Fruit fly (Drosophila melanogaster) whole organism, embryonic: ENCODE results near the gene holn1.

Experiments used
- CG10267 ChIP-seq: fragments of 200-800 bp; sonication (Bioruptor generic); optimal IDR thresholded peaks from 2 replicates; lab custom pipeline; 2018; ENCODE audit warnings: missing biosample characterization, mild to moderate bottlenecking, missing genetic modification characterization, moderate library complexity
- CG10366 ChIP-seq: fragments of 200-800 bp; sonication (Bioruptor generic); IDR thresholded peaks from 2 replicates; pipeline ENCODE4 v1.3.6; 2022; ENCODE audit warnings: missing biosample characterization, missing genetic modification characterization
- CG10543 ChIP-seq: fragments of 200-800 bp; sonication (Bioruptor generic); optimal IDR thresholded peaks from 3 replicates; lab custom pipeline; 2017; ENCODE audit warnings: missing biosample characterization, mild to moderate bottlenecking, missing genetic modification characterization, moderate library complexity
- CG10959 ChIP-seq: fragments of 200-800 bp; sonication (Bioruptor generic); IDR thresholded peaks from 2 replicates; pipeline ENCODE4 v1.3.6; 2022; ENCODE audit warnings: missing biosample characterization, missing genetic modification characterization
- CG12659 ChIP-seq: fragments of 200-800 bp; sonication (Bioruptor generic); optimal IDR thresholded peaks from 3 replicates; lab custom pipeline; 2017; ENCODE audit warnings: mild to moderate bottlenecking, missing biosample characterization, missing genetic modification reagents, missing genetic modification characterization
- CG13287 ChIP-seq: fragments of 200-800 bp; sonication (Bioruptor generic); IDR thresholded peaks from 2 replicates; pipeline ENCODE4 v1.3.6; 2022; ENCODE audit warnings: missing biosample characterization, missing genetic modification characterization; ENCODE audit not compliant: partially characterized antibody
- CG13296 ChIP-seq: fragments of 200-800 bp; sonication (Bioruptor generic); optimal IDR thresholded peaks from 3 replicates; lab custom pipeline; 2018; ENCODE audit warnings: missing biosample characterization, mild to moderate bottlenecking, missing genetic modification characterization
- CG14710 ChIP-seq: fragments of 200-800 bp; sonication (Bioruptor generic); optimal IDR thresholded peaks from 3 replicates; lab custom pipeline; 2019; ENCODE audit warnings: missing biosample characterization, mild to moderate bottlenecking, missing genetic modification characterization, moderate library complexity
- CG1602 ChIP-seq: fragments of 200-800 bp; sonication (Bioruptor generic); optimal IDR thresholded peaks from 3 replicates; lab custom pipeline; 2016; ENCODE audit warnings: missing biosample characterization, missing genetic modification characterization
- CG1603 ChIP-seq: fragments of 200-800 bp; sonication (Bioruptor generic); optimal IDR thresholded peaks from 2 replicates; lab custom pipeline; 2019; ENCODE audit warnings: missing biosample characterization, mild to moderate bottlenecking, missing genetic modification characterization, moderate library complexity
- CG17568 ChIP-seq: fragments of 200-800 bp; sonication (Bioruptor generic); optimal IDR thresholded peaks from 2 replicates; lab custom pipeline; 2018; ENCODE audit warnings: missing biosample characterization, mild to moderate bottlenecking, missing genetic modification characterization, moderate library complexity
- CG1832 ChIP-seq: fragments of 200-800 bp; sonication (Bioruptor generic); optimal IDR thresholded peaks from 2 replicates; lab custom pipeline; 2017; ENCODE audit warnings: missing biosample characterization, mild to moderate bottlenecking, missing genetic modification characterization, inconsistent platforms
- CG2712 ChIP-seq: fragments of 200-800 bp; optimal IDR thresholded peaks from 3 replicates; lab custom pipeline; 2019; ENCODE audit warnings: missing biosample characterization, mild to moderate bottlenecking, missing genetic modification characterization, moderate library complexity
- CG2889 ChIP-seq: fragments of 200-800 bp; sonication (Bioruptor generic); IDR thresholded peaks from 3 replicates; pipeline ENCODE4 v1.3.6; 2022; ENCODE audit warnings: missing biosample characterization, missing genetic modification characterization
- CG34224 ChIP-seq: fragments of 200-800 bp; sonication (Bioruptor generic); IDR thresholded peaks from 3 replicates; pipeline ENCODE4 v1.3.6; 2022; ENCODE audit warnings: missing biosample characterization, missing genetic modification characterization; ENCODE audit not compliant: partially characterized antibody
- CG3847 ChIP-seq: fragments of 200-800 bp; sonication (Bioruptor generic); IDR thresholded peaks from 2 replicates; pipeline ENCODE4 v1.3.6; 2022; ENCODE audit warnings: missing biosample characterization, missing genetic modification characterization
- CG4617 ChIP-seq: fragments of 200-800 bp; sonication (Bioruptor generic); optimal IDR thresholded peaks from 3 replicates; lab custom pipeline; 2016; ENCODE audit warnings: missing biosample characterization, missing genetic modification characterization, borderline replicate concordance
- CG7372 ChIP-seq: fragments of 200-800 bp; sonication (Bioruptor generic); IDR thresholded peaks from 2 replicates; pipeline ENCODE4 v1.3.6; 2022; ENCODE audit warnings: missing biosample characterization, missing genetic modification characterization
- CTCF ChIP-seq: fragments of 200-800 bp; sonication (Bioruptor generic); optimal IDR thresholded peaks from 2 replicates; lab custom pipeline; 2017; ENCODE audit warnings: missing biosample characterization, mild to moderate bottlenecking, missing genetic modification characterization, moderate library complexity
- Fer2 ChIP-seq: fragments of 200-800 bp; sonication (Bioruptor generic); optimal IDR thresholded peaks from 2 replicates; lab custom pipeline; 2018; ENCODE audit warnings: missing biosample characterization, mild to moderate bottlenecking, missing genetic modification characterization, moderate library complexity
- GATAe ChIP-seq: fragments of 200-800 bp; sonication (Bioruptor generic); conservative IDR thresholded peaks from 2 replicates; pipeline ENCODE4 v1.3.6; 2022; ENCODE audit warnings: missing biosample characterization, missing genetic modification characterization
- NC2β ChIP-seq: fragments of 200-800 bp; sonication (Bioruptor generic); optimal IDR thresholded peaks from 2 replicates; lab custom pipeline; 2016; ENCODE audit warnings: missing biosample characterization, missing genetic modification characterization
- Pdp1 ChIP-seq, 2 experiments: fragments of 200-800 bp; sonication (Bioruptor generic); optimal IDR thresholded peaks; 3 replicates each; lab custom pipeline; 2016; ENCODE audit warnings: missing biosample characterization in 2 of 2, missing genetic modification characterization in 2 of 2, mild to moderate bottlenecking in 1 of 2, moderate library complexity in 1 of 2
- Ptx1 ChIP-seq: fragments of 200-800 bp; sonication (Bioruptor generic); IDR thresholded peaks from 2 replicates; pipeline ENCODE4 v1.3.6; 2022; ENCODE audit warnings: missing biosample characterization, missing genetic modification characterization
- Rfx ChIP-seq: fragments of 200-800 bp; sonication (Bioruptor generic); IDR thresholded peaks from 2 replicates; pipeline ENCODE4 v1.3.6; 2022; ENCODE audit warnings: missing biosample characterization, missing genetic modification characterization
- Sox102F ChIP-seq: fragments of 200-800 bp; sonication (Bioruptor generic); optimal IDR thresholded peaks from 2 replicates; lab custom pipeline; 2018; ENCODE audit warnings: missing biosample characterization, mild to moderate bottlenecking, missing genetic modification characterization, moderate library complexity
- Ssrp ChIP-seq: fragments of 200-800 bp; sonication (Bioruptor generic); optimal IDR thresholded peaks from 2 replicates; lab custom pipeline; 2018; ENCODE audit warnings: missing biosample characterization, mild to moderate bottlenecking, missing genetic modification characterization, moderate library complexity
- al ChIP-seq: fragments of 200-800 bp; sonication (Bioruptor generic); IDR thresholded peaks from 2 replicates; pipeline ENCODE4 v1.3.6; 2022; ENCODE audit warnings: missing biosample characterization, missing genetic modification characterization
- cas ChIP-seq: fragments of 200-800 bp; sonication (Bioruptor generic); IDR thresholded peaks from 2 replicates; pipeline ENCODE4 v1.3.6; 2022; ENCODE audit warnings: missing biosample characterization, missing genetic modification characterization
- chm ChIP-seq: fragments of 200-800 bp; sonication (Bioruptor generic); IDR thresholded peaks from 2 replicates; pipeline ENCODE4 v1.3.6; 2022; ENCODE audit warnings: missing biosample characterization, missing genetic modification characterization
- ci ChIP-seq: fragments of 200-800 bp; sonication (Bioruptor generic); IDR thresholded peaks from 3 replicates; pipeline ENCODE4 v1.3.6; 2022; ENCODE audit warnings: missing biosample characterization, missing genetic modification characterization
- crp ChIP-seq, 2 experiments: fragments of 200-800 bp; sonication (Bioruptor generic); optimal IDR thresholded peaks; 2 replicates in 1 of 2; 3 replicates in 1 of 2; lab custom pipeline; 2017; ENCODE audit warnings: missing biosample characterization in 2 of 2, missing genetic modification characterization in 2 of 2, mild to moderate bottlenecking in 1 of 2, moderate library complexity in 1 of 2
- cwo ChIP-seq: fragments of 200-800 bp; sonication (Bioruptor generic); optimal IDR thresholded peaks from 3 replicates; lab custom pipeline; 2017; ENCODE audit warnings: missing biosample characterization, missing genetic modification characterization, mild to moderate bottlenecking, moderate library complexity, missing genetic modification reagents
- dati ChIP-seq: fragments of 200-800 bp; sonication (Bioruptor generic); IDR thresholded peaks from 2 replicates; pipeline ENCODE4 v1.3.6; 2022; ENCODE audit warnings: missing biosample characterization, missing genetic modification characterization
- ems ChIP-seq: fragments of 200-800 bp; sonication (Bioruptor generic); optimal IDR thresholded peaks from 3 replicates; lab custom pipeline; 2016; ENCODE audit warnings: missing biosample characterization, missing genetic modification characterization
- fd96Cb ChIP-seq: fragments of 200-800 bp; sonication (Bioruptor generic); optimal IDR thresholded peaks from 2 replicates; lab custom pipeline; 2018; ENCODE audit warnings: missing biosample characterization, mild to moderate bottlenecking, missing genetic modification characterization, moderate library complexity
- kah ChIP-seq: fragments of 200-800 bp; sonication (Bioruptor generic); optimal IDR thresholded peaks from 2 replicates; lab custom pipeline; 2018; ENCODE audit warnings: missing biosample characterization, mild to moderate bottlenecking, missing genetic modification characterization
- kay ChIP-seq: fragments of 200-800 bp; sonication (Bioruptor generic); optimal IDR thresholded peaks from 2 replicates; lab custom pipeline; 2016; ENCODE audit warnings: missing biosample characterization, missing genetic modification characterization
- lilli ChIP-seq: fragments of 200-800 bp; sonication (Bioruptor generic); optimal IDR thresholded peaks from 3 replicates; lab custom pipeline; 2016; ENCODE audit warnings: missing biosample characterization, missing genetic modification characterization
- mam ChIP-seq: fragments of 200-800 bp; sonication (Bioruptor generic); optimal IDR thresholded peaks from 3 replicates; lab custom pipeline; 2016; ENCODE audit warnings: missing biosample characterization, missing genetic modification characterization
- nau ChIP-seq: fragments of 200-800 bp; sonication (Bioruptor generic); optimal IDR thresholded peaks from 3 replicates; lab custom pipeline; 2017; ENCODE audit warnings: missing biosample characterization, mild to moderate bottlenecking, missing genetic modification characterization, missing genetic modification reagents
- nom ChIP-seq: fragments of 200-800 bp; sonication (Bioruptor generic); optimal IDR thresholded peaks from 2 replicates; lab custom pipeline; 2017; ENCODE audit warnings: missing biosample characterization, missing genetic modification characterization, mild to moderate bottlenecking, moderate library complexity, missing genetic modification reagents
- p53 ChIP-seq: fragments of 200-800 bp; sonication (Bioruptor generic); optimal IDR thresholded peaks from 2 replicates; lab custom pipeline; 2016; ENCODE audit warnings: missing biosample characterization, missing genetic modification characterization
- pan ChIP-seq, 4 experiments: fragments of >200 bp in 3 of 4; fragments of 200-800 bp in 1 of 4; sonication (Bioruptor generic) in 1 of 4; optimal IDR thresholded peaks in 3 of 4; IDR thresholded peaks in 1 of 4; 2 replicates each; pipeline versions ENCODE4 v1.3.6 to Lab custom; 2017 to 2022; ENCODE audit warnings: missing biosample characterization in 2 of 4, missing genetic modification characterization in 2 of 4, mixed read lengths in 1 of 4
- prd ChIP-seq, 3 experiments: fragments of >200 bp in 2 of 3; fragments of 200-800 bp in 1 of 3; sonication (Bioruptor generic) in 1 of 3; optimal IDR thresholded peaks in 2 of 3; IDR thresholded peaks in 1 of 3; 2 replicates in 2 of 3; 3 replicates in 1 of 3; pipeline versions ENCODE4 v1.3.6 to Lab custom; 2017 to 2022; ENCODE audit warnings: missing biosample characterization in 1 of 3, missing genetic modification characterization in 1 of 3
- pros ChIP-seq: fragments of 200-800 bp; sonication (Bioruptor generic); optimal IDR thresholded peaks from 3 replicates; lab custom pipeline; 2019; ENCODE audit warnings: missing biosample characterization, mild to moderate bottlenecking, missing genetic modification characterization, moderate library complexity
- ro ChIP-seq: fragments of 200-800 bp; sonication (Bioruptor generic); IDR thresholded peaks from 2 replicates; pipeline ENCODE4 v1.3.6; 2022; ENCODE audit warnings: missing biosample characterization, missing genetic modification characterization
- stwl ChIP-seq: fragments of 200-800 bp; sonication (Bioruptor generic); optimal IDR thresholded peaks from 3 replicates; lab custom pipeline; 2018; ENCODE audit warnings: missing biosample characterization, mild to moderate bottlenecking, missing genetic modification characterization, moderate library complexity
- trem ChIP-seq: fragments of 200-800 bp; optimal IDR thresholded peaks from 3 replicates; lab custom pipeline; 2019; ENCODE audit warnings: missing biosample characterization, mild to moderate bottlenecking, missing genetic modification characterization, moderate library complexity
- z ChIP-seq: fragments of 200-800 bp; sonication (Bioruptor generic); IDR thresholded peaks from 3 replicates; pipeline ENCODE4 v1.3.6; 2022; ENCODE audit warnings: missing biosample characterization, missing genetic modification characterization

holn1 gene

dm6 chr2L:10479859-10480258 is 44.1 kb downstream of the holn1 start (continued):
- TF ChIP-seq CG1603: peak; percentile 52
- no peak for TF ChIP-seq CG10366 (GFP tag; lab: Robert Waterston, UW)
- TF ChIP-seq CG3847 (GFP tag; lab: Robert Waterston, UW): 0 out of 2 replicates have a peak, but pooled peaks have one; percentile 17
- TF ChIP-seq nom (GFP tag; lab: Kevin White, UChicago): peak; percentile 2
- no peak for TF ChIP-seq CG17568 (GFP tag; lab: Kevin White, UChicago)
- TF ChIP-seq pros: no peak
- 0 out of 3 replicates have a peak, but pooled peaks have one; percentile 28 for TF ChIP-seq ci
- TF ChIP-seq Sox102F: no peak
- TF ChIP-seq Ssrp (tag; lab: Kevin White, UChicago): no peak
- peak; percentile 1 for TF ChIP-seq CG10267 (tag; lab: Kevin White, UChicago)
- no peak for TF ChIP-seq chm (GFP tag; lab: Robert Waterston, UW)
- no peak for TF ChIP-seq Fer2 (tag; lab: Kevin White, UChicago)
- no peak for TF ChIP-seq CG10959 (GFP tag; lab: Robert Waterston, UW)
- no peak for TF ChIP-seq CG13296 (GFP tag; lab: Kevin White, UChicago)
- no peak for TF ChIP-seq Pdp1 (GFP tag; optimal IDR thresholded peaks at IDR 0.05; lab: Kevin White, UChicago)
- peak; percentile 66 for TF ChIP-seq GATAe (GFP tag; lab: Robert Waterston, UW)
- no peak for TF ChIP-seq cas (GFP tag; lab: Robert Waterston, UW)
- TF ChIP-seq CG1602 (GFP tag; lab: Kevin White, UChicago): no peak
- no peak for TF ChIP-seq p53 (GFP tag; lab: Kevin White, UChicago)
- TF ChIP-seq CG10543 (GFP tag; lab: Kevin White, UChicago): no peak
- peak; percentile 46 for TF ChIP-seq CG34224 (GFP tag; lab: Robert Waterston, UW)
- TF ChIP-seq prd (optimal IDR thresholded peaks at IDR 0.05; lab: Kevin White, UChicago): no peak
- no peak for TF ChIP-seq prd (GFP tag; IDR thresholded peaks at IDR 0.05; lab: Robert Waterston, UW)
- TF ChIP-seq crp (GFP tag; optimal IDR thresholded peaks at IDR 0.05; lab: Kevin White, UChicago): no peak
- TF ChIP-seq ro (GFP tag; lab: Robert Waterston, UW): no peak
- peak; percentile 14 for TF ChIP-seq CG12659
- TF ChIP-seq CG2889 (GFP tag; lab: Robert Waterston, UW): no peak
- TF ChIP-seq mam: no peak
- peak; percentile 29 for TF ChIP-seq CTCF (GFP tag; lab: Kevin White, UChicago)
- no peak for TF ChIP-seq lilli
- TF ChIP-seq CG13287 (GFP tag; lab: Robert Waterston, UW): peak; percentile 74
- TF ChIP-seq CG14710: peak; percentile 30
- no peak for TF ChIP-seq CG7372 (GFP tag; lab: Robert Waterston, UW)
- TF ChIP-seq dati (GFP tag; lab: Robert Waterston, UW): no peak
- TF ChIP-seq CG4617 (GFP tag; lab: Kevin White, UChicago): no peak
- no peak for TF ChIP-seq NC2β
- TF ChIP-seq stwl (tag; lab: Kevin White, UChicago): peak; percentile 75
- TF ChIP-seq al (GFP tag; lab: Robert Waterston, UW): no peak
- TF ChIP-seq trem (tag; lab: Kevin White, UChicago): peak; percentile 63
- peak; percentile 31 for TF ChIP-seq nau (GFP tag; lab: Kevin White, UChicago)
- no peak for TF ChIP-seq cwo (GFP tag; lab: Kevin White, UChicago)
- no peak for TF ChIP-seq fd96Cb (tag; lab: Kevin White, UChicago)
- no peak for TF ChIP-seq Ptx1 (GFP tag; lab: Robert Waterston, UW)
- no peak for TF ChIP-seq kah (GFP tag; lab: Kevin White, UChicago)
- TF ChIP-seq CG1832: no peak
- TF ChIP-seq ems (GFP tag; lab: Kevin White, UChicago): no peak
- no peak for TF ChIP-seq z (GFP tag; lab: Robert Waterston, UW)
- TF ChIP-seq CG2712 (tag; lab: Kevin White, UChicago): no peak
- TF ChIP-seq kay: no peak
- no peak for TF ChIP-seq pan (optimal IDR thresholded peaks at IDR 0.05; lab: Kevin White, UChicago)
- no peak for TF ChIP-seq pan (GFP tag; optimal IDR thresholded peaks at IDR 0.05 in 1 of 2, IDR thresholded peaks at IDR 0.05 in 1 of 2)
- no peak for TF ChIP-seq Rfx (GFP tag; lab: Robert Waterston, UW)
